Worm (Caenorhabditis elegans): ENCODE data around the gene col-124.

col-124 gene

DNA sequence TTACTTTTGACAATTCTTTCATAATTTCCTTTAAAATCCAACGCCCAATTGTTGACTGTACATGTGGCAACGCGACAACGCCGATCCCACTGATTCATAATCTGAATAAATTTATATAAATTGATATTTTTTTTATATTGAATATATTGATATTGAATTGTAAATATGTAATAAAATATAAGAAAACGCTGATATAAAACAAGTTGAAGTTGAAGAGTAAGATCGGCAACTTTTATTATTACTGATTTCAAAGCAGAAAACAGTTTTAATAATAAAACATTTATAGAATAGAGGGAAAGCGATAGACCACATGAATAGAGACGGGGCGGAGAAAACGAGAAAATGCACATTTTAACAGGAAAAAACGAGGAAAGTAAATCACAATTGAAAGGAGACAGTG, 3.0 kb downstream of the col-124 start, which contains the start of gene qns-1:
qns-1 (minus strand) TSS at position 101 of the 400 bp plus-strand sequence.
- no peak for TF ChIP-seq hnd-1 (tag; optimal IDR thresholded peaks at IDR 0.05)
- no peak for TF ChIP-seq ets-7 (tag; optimal IDR thresholded peaks at IDR 0.05)
- no peak for TF ChIP-seq hmg-4 (GFP tag; optimal IDR thresholded peaks at IDR 0.05)
- TF ChIP-seq tbx-37 (GFP tag; conservative IDR thresholded peaks at IDR 0.05): no peak
- no peak for TF ChIP-seq ceh-13 (GFP tag; optimal IDR thresholded peaks at IDR 0.05)
- no peak for TF ChIP-seq ama-1 (optimal IDR thresholded peaks at IDR 0.05)
- TF ChIP-seq aly-1 (tag; optimal IDR thresholded peaks at IDR 0.05): no peak

DNA sequence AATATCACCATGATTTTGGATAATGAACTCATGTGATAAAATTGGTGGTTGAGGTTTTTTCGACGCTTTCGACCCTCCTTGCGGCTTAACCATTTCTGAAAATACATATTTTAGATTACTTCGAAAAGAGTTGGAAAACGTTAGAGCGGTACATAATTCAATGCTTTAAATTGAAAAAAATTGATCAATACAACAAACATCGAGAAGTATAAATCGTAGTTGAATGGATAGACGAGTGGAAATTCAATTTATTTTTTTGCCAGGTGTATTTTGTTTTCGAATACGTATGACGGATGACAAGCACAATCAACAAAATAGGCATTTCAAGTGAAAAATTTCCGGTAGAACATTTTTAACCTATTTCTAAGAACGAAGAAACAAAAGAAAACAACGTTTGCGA, 4.9 kb downstream of the col-124 start, which contains the start of gene tram-1:
tram-1 (minus strand) TSS at position 101 of the 400 bp plus-strand sequence.
- no peak for TF ChIP-seq pes-1 (GFP tag; IDR thresholded peaks at IDR 0.05)
- no peak for TF ChIP-seq scrt-1 (GFP tag; IDR thresholded peaks at IDR 0.05)
- TF ChIP-seq tra-4 (tag; optimal IDR thresholded peaks at IDR 0.05): no peak
- no peak for TF ChIP-seq sea-1 (GFP tag; conservative IDR thresholded peaks at IDR 0.05)
- no peak for TF ChIP-seq tbx-11 (GFP tag; IDR thresholded peaks at IDR 0.05)
- no peak for TF ChIP-seq F13C5.2 (tag; optimal IDR thresholded peaks at IDR 0.05)
- no peak for TF ChIP-seq tbx-37 (GFP tag; conservative IDR thresholded peaks at IDR 0.05)
- TF ChIP-seq aly-1 (tag; optimal IDR thresholded peaks at IDR 0.05): no peak
- no peak for TF ChIP-seq hmbx-1 (tag; optimal IDR thresholded peaks at IDR 0.05)
- TF ChIP-seq B0310.2 (tag; optimal IDR thresholded peaks at IDR 0.05): no peak
- no peak for TF ChIP-seq ceh-36 (tag; optimal IDR thresholded peaks at IDR 0.05)
- TF ChIP-seq hnd-1 (tag; optimal IDR thresholded peaks at IDR 0.05): no peak
- no peak for TF ChIP-seq ceh-13 (GFP tag; optimal IDR thresholded peaks at IDR 0.05)
- no peak for TF ChIP-seq flt-1 (GFP tag; IDR thresholded peaks at IDR 0.05)
- TF ChIP-seq hmg-4 (GFP tag; optimal IDR thresholded peaks at IDR 0.05): no peak
- TF ChIP-seq ets-7 (tag; optimal IDR thresholded peaks at IDR 0.05): no peak
- no peak for TF ChIP-seq ama-1 (optimal IDR thresholded peaks at IDR 0.05)

- TF ChIP-seq F13C5.2 (tag; optimal IDR thresholded peaks at IDR 0.05) (no peak), ceh-36 (tag; optimal IDR thresholded peaks at IDR 0.05) (no peak), ama-1 (optimal IDR thresholded peaks at IDR 0.05) (no peak), ets-7 (tag; optimal IDR thresholded peaks at IDR 0.05) (no peak), tbx-37 (GFP tag; conservative IDR thresholded peaks at IDR 0.05) (no peak), hmbx-1 (tag; optimal IDR thresholded peaks at IDR 0.05) (no peak), scrt-1 (GFP tag; IDR thresholded peaks at IDR 0.05) (no peak), flt-1 (GFP tag; IDR thresholded peaks at IDR 0.05) (no peak), tra-4 (tag; optimal IDR thresholded peaks at IDR 0.05) (no peak), hnd-1 (tag; optimal IDR thresholded peaks at IDR 0.05) (no peak)
These were observed 5.9 kb downstream of the col-124 start, which contains the start of gene C24F3.2 for ce11 chrIV:10222122-10222589. Gene C24F3.2 (plus strand): TSS chrIV:10222539.

DNA sequence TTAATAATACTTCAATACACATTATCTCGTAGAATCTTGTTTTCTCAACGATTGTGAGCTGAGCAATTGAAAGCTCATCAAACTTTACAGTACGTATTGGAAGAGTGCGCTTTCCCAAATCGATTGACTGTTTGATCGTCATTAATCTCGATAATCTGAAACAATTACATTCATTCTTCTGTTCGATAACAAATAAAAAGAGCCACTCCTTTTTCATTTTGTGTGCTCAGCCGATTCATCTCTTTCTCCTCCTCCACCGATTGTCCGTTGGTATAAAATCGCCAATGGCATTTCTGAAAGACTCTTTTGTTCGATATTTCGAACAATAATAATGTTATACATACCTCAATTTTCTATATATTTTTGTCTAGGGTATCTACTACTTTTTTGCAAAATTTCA, 7.5 kb downstream of the col-124 start, which contains the start of gene nas-12:
nas-12 (plus strand) TSS at position 301 of the 400 bp plus-strand sequence.
- no peak for TF ChIP-seq sea-1 (GFP tag; conservative IDR thresholded peaks at IDR 0.05)
- TF ChIP-seq ceh-13 (GFP tag; optimal IDR thresholded peaks at IDR 0.05): no peak
- no peak for TF ChIP-seq scrt-1 (GFP tag; IDR thresholded peaks at IDR 0.05)
- TF ChIP-seq ama-1 (optimal IDR thresholded peaks at IDR 0.05): no peak
- no peak for TF ChIP-seq hnd-1 (tag; optimal IDR thresholded peaks at IDR 0.05)
- no peak for TF ChIP-seq tbx-11 (GFP tag; IDR thresholded peaks at IDR 0.05)
- TF ChIP-seq hmbx-1 (tag; optimal IDR thresholded peaks at IDR 0.05): no peak

- TF ChIP-seq tbx-37 (GFP tag; conservative IDR thresholded peaks at IDR 0.05): no peak
- TF ChIP-seq pes-1 (GFP tag; IDR thresholded peaks at IDR 0.05): no peak
- TF ChIP-seq ceh-13 (GFP tag; optimal IDR thresholded peaks at IDR 0.05): no peak
- TF ChIP-seq scrt-1 (GFP tag; IDR thresholded peaks at IDR 0.05): no peak
- TF ChIP-seq B0310.2 (tag; optimal IDR thresholded peaks at IDR 0.05): no peak
These were observed 11.3 kb downstream of the col-124 start, which contains the start of gene F01G10.6 for ce11 chrIV:10227534-10227933. Gene F01G10.6 (minus strand): TSS chrIV:10227634.

- no peak for TF ChIP-seq tbx-37 (GFP tag; conservative IDR thresholded peaks at IDR 0.05)
- TF ChIP-seq tbx-11 (GFP tag; IDR thresholded peaks at IDR 0.05): no peak
- no peak for TF ChIP-seq scrt-1 (GFP tag; IDR thresholded peaks at IDR 0.05)
- no peak for TF ChIP-seq pes-1 (GFP tag; IDR thresholded peaks at IDR 0.05)
- no peak for TF ChIP-seq sea-1 (GFP tag; conservative IDR thresholded peaks at IDR 0.05)
- TF ChIP-seq ama-1 (optimal IDR thresholded peaks at IDR 0.05): no peak
- TF ChIP-seq ets-7 (tag; optimal IDR thresholded peaks at IDR 0.05): no peak
- no peak for TF ChIP-seq flt-1 (GFP tag; IDR thresholded peaks at IDR 0.05)
- TF ChIP-seq ceh-36 (tag; optimal IDR thresholded peaks at IDR 0.05): no peak
- TF ChIP-seq B0310.2 (tag; optimal IDR thresholded peaks at IDR 0.05): no peak
- TF ChIP-seq F13C5.2 (tag; optimal IDR thresholded peaks at IDR 0.05): no peak
- TF ChIP-seq tra-4 (tag; optimal IDR thresholded peaks at IDR 0.05): no peak
- no peak for TF ChIP-seq ceh-13 (GFP tag; optimal IDR thresholded peaks at IDR 0.05)
- no peak for TF ChIP-seq hnd-1 (tag; optimal IDR thresholded peaks at IDR 0.05)
- TF ChIP-seq aly-1 (tag; optimal IDR thresholded peaks at IDR 0.05): no peak
- no peak for TF ChIP-seq hmbx-1 (tag; optimal IDR thresholded peaks at IDR 0.05)
- no peak for TF ChIP-seq hmg-4 (GFP tag; optimal IDR thresholded peaks at IDR 0.05)
These were observed 14.7 kb downstream of the col-124 start, which contains the start of gene F01G10.5 for ce11 chrIV:10230971-10231370. Gene F01G10.5 (minus strand): TSS chrIV:10231071.

- TF ChIP-seq tbx-11 (GFP tag; IDR thresholded peaks at IDR 0.05) (no peak), ets-7 (tag; optimal IDR thresholded peaks at IDR 0.05) (no peak), sea-1 (GFP tag; conservative IDR thresholded peaks at IDR 0.05) (no peak), B0310.2 (tag; optimal IDR thresholded peaks at IDR 0.05) (no peak), ama-1 (optimal IDR thresholded peaks at IDR 0.05) (no peak), flt-1 (GFP tag; IDR thresholded peaks at IDR 0.05) (no peak), hnd-1 (tag; optimal IDR thresholded peaks at IDR 0.05) (no peak), tbx-37 (GFP tag; conservative IDR thresholded peaks at IDR 0.05) (no peak), ceh-36 (tag; optimal IDR thresholded peaks at IDR 0.05) (no peak), tra-4 (tag; optimal IDR thresholded peaks at IDR 0.05) (no peak), pes-1 (GFP tag; IDR thresholded peaks at IDR 0.05) (no peak), aly-1 (tag; optimal IDR thresholded peaks at IDR 0.05) (no peak), ceh-13 (GFP tag; optimal IDR thresholded peaks at IDR 0.05) (no peak), hmbx-1 (tag; optimal IDR thresholded peaks at IDR 0.05) (no peak), scrt-1 (GFP tag; IDR thresholded peaks at IDR 0.05) (no peak), hmg-4 (GFP tag; optimal IDR thresholded peaks at IDR 0.05) (no peak), F13C5.2 (tag; optimal IDR thresholded peaks at IDR 0.05) (no peak)
These were observed 16.2 kb downstream of the col-124 start, which contains the start of gene F01G10.4 for ce11 chrIV:10232456-10232855. Gene F01G10.4 (minus strand): TSS chrIV:10232556.

Measured in whole organism, early embryonic.